Fruit fly (Drosophila melanogaster) ovary, adult (tissue): ENCODE results near the gene SecCl.

ENCODE experiments used
- CG17801 ChIP-seq: fragments of 200-800 bp; optimal IDR thresholded peaks from 2 replicates; lab custom pipeline; 2019; ENCODE audit warnings: missing biosample characterization, mild to moderate bottlenecking, missing genetic modification characterization, moderate library complexity; ENCODE audit not compliant: partially characterized antibody

Gene SecCl

DNA sequence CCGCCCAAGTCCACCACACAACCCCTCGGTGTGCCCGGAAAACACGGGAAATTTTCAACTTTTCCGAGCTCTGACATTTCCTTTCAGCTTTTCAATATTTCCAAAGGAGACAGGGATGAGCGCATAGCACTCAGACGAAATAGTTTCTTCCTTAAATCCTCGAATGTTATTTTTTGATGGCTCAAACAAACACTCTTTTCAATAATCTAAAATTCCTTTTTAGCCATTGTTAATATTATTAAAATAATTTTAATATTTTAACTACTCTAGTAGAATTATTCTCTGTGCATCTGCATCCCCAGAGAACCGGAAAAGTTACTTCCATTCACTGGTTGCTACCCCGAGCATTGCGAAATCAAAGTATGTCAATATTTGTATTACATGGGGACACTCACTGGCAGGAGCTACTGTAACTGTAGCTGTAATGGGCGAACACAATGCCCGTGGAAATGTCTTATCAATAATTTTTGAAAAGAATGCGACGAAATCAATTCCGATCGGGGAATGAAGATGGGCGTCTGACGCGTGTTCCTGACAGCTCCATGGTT lies 12.2 kb upstream of the SecCl start:
- no peak for TF ChIP-seq CG17801 (GFP tag; lab: Kevin White, UChicago)

DNA sequence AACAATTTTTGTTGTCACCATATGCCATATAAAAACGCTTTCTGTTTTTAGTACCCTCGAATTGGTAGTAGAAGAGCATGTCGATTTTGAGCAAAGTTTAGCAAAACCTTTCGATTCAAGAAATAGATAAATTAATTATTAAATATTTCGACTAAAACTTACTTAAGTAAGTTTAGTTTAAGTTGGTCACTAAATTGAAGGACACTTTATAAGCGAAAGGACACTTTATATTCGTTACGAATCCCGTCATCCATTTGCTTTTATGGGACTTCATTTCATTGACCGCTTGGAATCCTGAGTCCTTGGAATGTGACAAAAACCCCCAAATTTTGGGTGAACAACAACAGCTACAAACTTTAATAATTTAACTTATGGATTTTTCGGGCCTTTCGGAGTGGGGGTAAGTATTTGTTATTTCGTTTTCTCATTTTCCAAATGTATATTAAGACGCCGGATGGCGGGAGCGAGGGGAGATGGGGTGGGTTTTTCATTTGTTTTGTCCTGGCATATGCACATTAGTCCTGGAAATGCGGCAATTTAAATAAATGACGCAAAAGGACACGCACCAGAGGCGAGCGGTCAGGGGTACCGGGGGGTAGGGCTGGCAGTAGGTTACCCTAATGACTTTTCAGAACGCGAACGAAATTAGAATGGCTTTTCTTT lies 10.9 kb upstream of the SecCl start:
- TF ChIP-seq CG17801 (GFP tag; lab: Kevin White, UChicago): no peak

DNA sequence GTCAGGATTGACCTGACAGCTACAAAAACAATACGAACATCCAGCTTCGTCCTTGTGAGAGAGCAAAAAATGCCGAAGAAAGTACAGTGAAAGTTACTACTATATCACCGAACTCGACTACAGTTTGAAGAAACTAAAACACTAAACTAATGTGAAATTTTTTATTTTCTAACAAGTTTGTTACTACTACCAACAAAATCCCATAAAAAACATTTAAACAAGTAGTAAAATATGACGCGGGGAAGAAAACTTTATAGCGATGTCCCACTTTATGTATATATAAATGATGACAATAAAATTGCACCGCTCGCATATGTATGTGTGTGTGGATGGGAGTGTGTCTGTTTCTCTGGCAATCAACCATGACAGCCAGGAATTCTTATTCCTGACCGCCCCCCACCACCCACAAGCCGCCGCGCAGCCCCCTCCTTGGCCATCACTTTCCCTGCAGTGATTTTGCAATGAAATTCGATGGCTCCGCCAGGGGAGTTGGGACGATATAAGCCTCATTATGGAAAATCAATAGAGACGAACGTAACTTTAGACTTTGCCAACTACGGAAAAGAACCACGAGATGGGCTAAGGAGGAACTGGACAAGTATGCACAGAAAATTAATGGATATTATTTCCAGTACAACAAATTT lies 8.4 kb upstream of the SecCl start:
- no peak for TF ChIP-seq CG17801 (GFP tag; lab: Kevin White, UChicago)

DNA sequence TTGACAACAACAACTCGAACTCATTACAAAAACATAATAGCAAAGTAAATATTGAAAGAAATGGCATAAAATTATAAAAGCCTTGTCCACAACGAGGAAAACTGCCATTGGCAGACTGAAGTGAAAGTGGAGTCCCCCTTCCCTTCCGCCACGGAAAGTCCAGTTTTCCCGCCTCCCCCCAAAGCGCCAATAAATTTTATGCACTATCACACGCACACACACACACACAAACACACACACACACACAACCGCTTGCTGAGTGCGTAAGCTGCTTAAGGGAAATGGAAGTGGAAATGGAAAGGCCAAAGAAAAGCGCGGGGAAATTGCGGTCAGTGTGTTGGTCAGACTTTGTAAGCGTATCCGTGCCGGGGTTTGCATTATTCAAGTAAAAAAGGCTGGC lies 7.5 kb upstream of the SecCl start:
- no peak for TF ChIP-seq CG17801 (GFP tag; lab: Kevin White, UChicago)

DNA sequence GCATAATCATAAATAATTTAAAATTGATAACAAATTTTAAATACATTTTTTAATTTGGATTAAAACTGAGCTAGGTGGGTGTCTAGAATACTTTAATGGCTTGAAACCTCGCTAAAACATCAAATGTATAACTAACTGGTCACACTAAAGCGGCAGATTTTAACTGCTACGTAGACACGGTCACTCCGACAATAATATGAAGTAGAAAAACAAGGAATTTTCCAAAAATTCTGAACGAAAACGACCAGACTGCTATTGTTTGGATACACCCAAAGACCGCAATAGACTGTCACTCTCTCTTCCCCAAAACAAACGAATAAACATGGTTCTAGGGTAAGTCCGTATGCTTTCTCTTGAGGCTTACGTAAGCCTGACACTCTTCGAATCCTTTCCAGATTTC lies 4.1 kb upstream of the SecCl start, which contains the start of gene QIL1:
TSS of gene QIL1 (plus strand) at position 142 of the 400 bp plus-strand sequence.
- TF ChIP-seq CG17801 (GFP tag; lab: Kevin White, UChicago): no peak

DNA sequence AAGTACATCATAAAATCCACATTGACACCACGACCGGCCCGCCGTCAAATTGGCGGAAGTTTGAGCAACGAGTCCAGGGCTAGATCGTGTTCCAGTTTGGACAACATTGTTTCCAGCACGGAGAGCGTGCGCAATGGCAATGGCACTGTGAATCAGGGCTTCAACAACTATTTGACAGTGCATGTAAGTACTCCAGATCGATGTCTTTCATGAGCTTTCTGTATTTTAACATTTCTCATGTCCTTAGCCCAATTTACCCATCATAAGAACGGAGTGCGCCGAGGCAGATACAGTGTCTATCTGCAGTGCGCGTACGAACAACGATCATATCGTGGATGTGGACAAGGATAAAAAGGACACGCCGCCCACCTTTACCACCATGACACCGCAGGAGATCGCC lies 4.0 kb downstream of the SecCl start:
- TF ChIP-seq CG17801 (GFP tag; lab: Kevin White, UChicago): no peak

DNA sequence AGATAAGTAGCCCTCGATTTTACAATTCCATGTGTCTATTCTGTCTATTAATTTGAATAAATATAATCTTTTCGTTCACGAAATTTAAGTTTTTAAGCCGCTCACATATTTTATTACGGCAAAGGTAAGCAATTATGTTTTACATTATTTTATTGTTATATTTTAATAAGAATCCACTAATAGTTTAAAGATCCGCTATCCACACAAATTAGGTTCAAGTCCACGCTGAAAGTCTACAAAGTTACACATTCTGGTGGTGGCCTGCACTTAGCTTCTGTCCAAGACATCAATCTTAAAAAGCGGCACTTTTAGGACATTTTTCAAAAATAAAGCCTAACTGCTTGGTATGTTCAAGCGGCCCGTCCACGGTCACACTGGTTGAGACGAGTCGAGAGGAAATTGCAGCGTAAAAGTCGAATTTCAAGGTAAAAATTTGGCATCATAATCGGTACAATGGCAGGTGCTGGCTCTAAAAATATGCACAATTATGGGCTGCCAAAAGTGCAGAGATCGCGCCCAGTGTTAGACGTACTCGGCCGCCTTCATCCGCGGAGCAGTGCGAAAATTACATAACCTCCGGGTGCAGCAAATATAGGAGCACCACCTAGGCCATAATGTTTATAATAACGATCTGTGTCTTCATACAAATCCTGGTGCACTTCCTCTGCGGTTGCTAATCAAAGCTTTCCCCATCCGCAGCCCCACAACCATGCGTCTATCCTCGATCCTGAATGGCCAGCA lies 5.0 kb downstream of the SecCl start, which contains the start of the genes UQCR-Q and CG46525:
TSS of gene UQCR-Q (plus strand) at position 51 of the 741 bp plus-strand sequence.
TSS of gene CG46525 (plus strand) at position 510 of the 741 bp plus-strand sequence.
- TF ChIP-seq CG17801 (GFP tag; lab: Kevin White, UChicago): peak; percentile 3

DNA sequence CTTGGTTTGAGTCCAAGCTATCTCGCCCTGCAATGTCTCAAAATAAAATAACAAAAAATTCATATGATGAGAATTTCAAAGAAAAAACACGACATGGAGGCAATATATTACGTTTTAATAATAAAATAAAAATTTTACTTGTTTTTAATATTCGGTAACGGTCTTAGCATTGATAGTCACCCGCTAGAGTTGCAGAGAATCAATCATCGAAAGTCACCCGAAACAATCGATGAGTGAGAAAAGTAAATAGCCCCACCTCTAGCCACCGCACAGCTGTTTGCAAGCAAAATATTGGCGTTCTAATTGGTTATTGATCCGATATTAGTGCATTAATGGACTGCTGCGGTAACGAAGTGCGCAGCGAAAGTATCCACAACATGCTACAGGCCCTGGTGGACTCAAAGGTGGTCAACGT lies 6.1 kb downstream of the SecCl start, which contains the start of gene CG34250:
TSS of gene CG34250 (plus strand) at position 244 of the 415 bp plus-strand sequence.
- peak; percentile 56 for TF ChIP-seq CG17801 (GFP tag; lab: Kevin White, UChicago)

DNA sequence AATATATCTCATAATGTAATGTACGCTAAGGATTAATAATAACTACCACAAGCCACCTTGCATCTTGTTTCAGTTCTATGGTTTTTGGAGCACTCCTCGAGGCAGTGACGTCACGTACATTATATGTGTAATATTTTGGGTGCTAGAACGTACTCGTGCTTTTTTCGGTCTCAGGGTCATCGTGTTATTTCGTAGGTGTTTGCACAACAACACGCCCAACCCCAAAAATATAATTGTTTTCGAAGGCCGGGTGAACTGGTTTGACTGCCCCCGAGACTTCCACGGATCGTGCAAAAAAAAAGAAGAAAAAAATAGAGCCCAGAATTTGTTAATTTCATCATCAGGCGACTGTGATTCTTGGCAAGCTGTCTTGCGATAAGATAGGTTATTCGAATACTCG lies 6.6 kb downstream of the SecCl start:
- no peak for TF ChIP-seq CG17801 (GFP tag; lab: Kevin White, UChicago)

DNA sequence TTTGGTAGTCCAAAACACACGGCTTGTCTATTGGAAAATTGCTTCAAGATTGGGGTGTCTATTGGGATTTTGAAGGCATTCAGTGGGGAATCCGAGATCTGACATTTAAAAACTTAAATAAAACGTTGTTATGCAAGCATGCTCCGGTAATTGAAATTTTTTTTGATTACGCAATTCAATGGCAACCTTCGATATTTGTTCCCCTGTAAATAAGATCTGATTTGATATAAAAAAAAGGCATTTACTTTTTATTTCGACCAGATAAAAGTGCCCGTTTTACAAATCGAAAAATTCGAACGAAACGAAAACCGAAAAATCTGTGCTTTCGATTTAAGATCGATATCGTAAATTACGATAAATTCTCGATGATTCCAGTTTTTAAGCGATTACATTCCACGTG lies 8.9 kb downstream of the SecCl start, which contains the start of the genes CG13733 and qjt:
TSS of gene CG13733 (minus strand) at position 101 of the 400 bp plus-strand sequence.
TSS of gene qjt (plus strand) at position 271 of the 400 bp plus-strand sequence.
- TF ChIP-seq CG17801 (GFP tag; lab: Kevin White, UChicago): no peak

DNA sequence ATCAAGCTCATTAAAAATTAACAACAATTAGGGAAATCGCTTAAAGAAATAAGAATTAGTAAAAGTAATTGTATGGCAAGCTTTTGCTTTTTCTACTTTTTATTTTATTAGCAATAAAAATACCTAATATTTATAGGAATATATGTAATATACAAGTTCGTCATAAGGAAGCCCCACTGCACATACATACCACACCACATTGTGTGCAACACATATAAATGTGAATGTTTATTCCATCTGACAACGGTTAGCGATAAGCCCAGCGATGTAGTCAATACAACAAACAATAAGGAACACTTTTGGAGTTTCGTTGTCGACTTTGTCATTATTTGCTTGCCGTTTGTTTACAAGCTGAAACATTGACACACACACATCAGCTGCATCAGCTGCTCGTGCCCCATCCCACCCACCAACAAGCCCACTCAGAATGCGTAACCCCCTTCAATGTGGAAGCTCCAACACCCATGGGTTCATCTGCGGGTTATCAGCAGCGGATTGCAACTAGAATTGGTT lies 15.4 kb downstream of the SecCl start:
- no peak for TF ChIP-seq CG17801 (GFP tag; lab: Kevin White, UChicago)

DNA sequence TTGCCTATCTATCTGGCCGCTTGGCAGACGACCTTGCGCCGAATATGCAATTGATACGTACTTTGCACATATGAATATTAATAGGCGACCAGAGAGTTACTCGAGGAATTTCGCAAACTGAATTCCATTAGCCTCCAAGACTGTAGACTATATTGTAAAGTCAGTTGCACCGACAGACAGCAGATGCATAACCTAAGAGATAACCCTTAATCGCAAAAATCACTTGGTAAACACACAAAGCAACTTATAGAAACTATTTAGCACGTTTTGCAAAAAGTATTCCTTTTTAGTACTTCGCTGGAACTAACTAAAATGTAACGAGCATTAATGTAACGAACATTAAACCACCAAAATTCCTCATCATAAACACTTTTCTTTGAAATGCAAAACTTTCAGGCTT lies 16.2 kb downstream of the SecCl start, which contains the start of gene CG6333:
TSS of gene CG6333 (minus strand) at position 101 of the 400 bp plus-strand sequence.
- TF ChIP-seq CG17801 (GFP tag; lab: Kevin White, UChicago): no peak

DNA sequence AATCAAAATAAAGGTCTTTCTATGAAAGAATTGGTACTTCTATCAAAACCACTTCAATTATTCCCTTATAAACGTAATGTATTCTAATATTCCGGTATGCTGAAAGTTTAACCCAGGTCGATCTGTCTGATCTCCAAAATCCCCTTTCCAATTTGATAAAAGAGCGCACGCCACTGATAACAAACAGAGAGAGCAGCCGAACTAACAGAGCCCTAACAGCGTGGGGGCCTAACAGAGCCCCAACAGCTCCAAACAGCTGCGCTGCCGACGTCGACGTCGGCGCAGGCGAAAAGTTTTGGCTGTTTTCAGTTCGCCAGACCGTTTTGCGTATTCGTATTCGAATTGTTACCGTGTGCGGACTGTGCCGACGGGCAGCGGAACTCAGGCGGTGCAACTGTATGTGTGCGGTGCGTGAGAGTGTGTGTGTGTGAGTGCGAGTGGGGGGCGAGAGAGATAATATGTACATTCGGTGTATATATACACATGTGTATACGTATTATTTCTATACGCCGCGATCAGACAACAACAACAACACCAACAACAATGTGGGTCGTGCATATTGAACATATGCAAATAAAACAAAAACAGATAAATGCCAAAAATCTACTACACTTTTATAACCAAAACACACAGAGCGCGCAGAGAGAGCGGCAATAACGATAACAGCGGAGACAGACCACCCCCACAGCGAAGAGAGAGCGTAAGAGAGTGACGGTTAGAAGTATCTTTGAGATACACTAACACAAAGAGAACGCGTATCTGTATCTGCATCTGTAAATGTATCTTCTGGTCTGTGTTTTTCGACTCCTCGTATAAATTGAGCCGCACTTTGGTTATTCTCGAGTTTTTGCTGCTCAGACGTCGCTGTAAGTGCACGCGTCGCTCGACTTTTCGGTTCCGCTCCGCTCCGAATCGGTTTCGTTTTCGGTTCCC lies 17.1 kb downstream of the SecCl start, which contains the start of gene Oatp74D:
TSS of gene Oatp74D (plus strand) at position 325 of the 933 bp plus-strand sequence.
- peak; percentile 67 for TF ChIP-seq CG17801 (GFP tag; lab: Kevin White, UChicago)
